Fruit fly (Drosophila melanogaster): Measurements from ENCODE around the gene CG4829.

Gene CG4829

DNA sequence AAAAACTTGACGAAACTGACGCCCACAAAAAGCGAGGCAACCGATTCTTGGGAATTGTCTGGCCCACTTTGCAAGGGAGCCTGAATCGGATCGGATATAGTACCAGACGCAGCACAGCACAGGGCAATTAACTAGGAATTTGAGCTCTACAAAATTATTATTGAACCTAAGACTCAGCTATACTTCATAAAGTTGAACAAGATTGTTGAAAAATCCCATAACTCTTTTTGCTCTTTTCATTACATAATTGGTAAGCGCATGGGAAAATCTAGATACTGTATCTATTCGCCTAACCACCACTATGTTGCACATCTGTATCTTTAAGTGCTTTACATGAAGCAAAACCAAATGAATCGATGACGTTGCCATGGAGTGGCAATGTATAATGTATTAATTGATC, 21.6 kb downstream of the CG4829 start (continued):
- TF ChIP-seq CG13424 (tag; optimal IDR thresholded peaks at IDR 0.05) (peak; percentile 82), CG9932 (GFP tag; IDR thresholded peaks at IDR 0.05) (peak; percentile 31; the same call in 1 of the 2 replicates), Poxn (GFP tag; IDR thresholded peaks at IDR 0.05) (no peak), lmd (GFP tag; IDR thresholded peaks at IDR 0.05) (peak; percentile 82), CG17912 (GFP tag; optimal IDR thresholded peaks at IDR 0.05) (peak; percentile 40), jumu (GFP tag; optimal IDR thresholded peaks at IDR 0.05) (peak; percentile 56), Hmr (GFP tag; optimal IDR thresholded peaks at IDR 0.05) (peak; percentile 42), p53 (GFP tag; optimal IDR thresholded peaks at IDR 0.05) (no peak), rib (GFP tag; IDR thresholded peaks at IDR 0.05) (no peak), CG3281 (GFP tag; optimal IDR thresholded peaks at IDR 0.05) (peak; percentile 6), Lpt (GFP tag; optimal IDR thresholded peaks at IDR 0.05) (no peak), CG34376 (GFP tag; optimal IDR thresholded peaks at IDR 0.05) (no peak), CG11560 (tag; IDR thresholded peaks at IDR 0.05) (no peak), CG32772 (GFP tag; IDR thresholded peaks at IDR 0.05) (peak; percentile 71), CG43689 (GFP tag; IDR thresholded peaks at IDR 0.05) (peak; percentile 47; the same call in 1 of the 2 replicates), lola (GFP tag; optimal IDR thresholded peaks at IDR 0.05) (peak in 1 of 3 experiments; percentile 65), zfh2 (GFP tag; optimal IDR thresholded peaks at IDR 0.05) (no peak), Max (GFP tag; optimal IDR thresholded peaks at IDR 0.05) (peak; percentile 27), CG11247 (GFP tag; IDR thresholded peaks at IDR 0.05) (peak; percentile 75), bcd (GFP tag; optimal IDR thresholded peaks at IDR 0.05) (peak; percentile 71), CG11085 (GFP tag; IDR thresholded peaks at IDR 0.05) (peak; percentile 52; the same call in 1 of the 2 replicates), CoRest (tag; optimal IDR thresholded peaks at IDR 0.05) (peak; percentile 75), zen2 (GFP tag; IDR thresholded peaks at IDR 0.05; ENCODE audit: partially characterized antibody) (no peak), GATAe (GFP tag; conservative IDR thresholded peaks at IDR 0.05) (no peak), Deaf1 (tag; optimal IDR thresholded peaks at IDR 0.05) (peak; percentile 28), cg (GFP tag; optimal IDR thresholded peaks at IDR 0.05) (no peak), nerfin-2 (GFP tag; IDR thresholded peaks at IDR 0.05; ENCODE audit: partially characterized antibody) (no peak), jigr1 (GFP tag; IDR thresholded peaks at IDR 0.05) (peak; percentile 55; the same call in 1 of the 3 replicates), CG31441 (GFP tag; IDR thresholded peaks at IDR 0.05) (peak; percentile 87), fd102C (GFP tag; optimal IDR thresholded peaks at IDR 0.05) (no peak), CG1024 (GFP tag; IDR thresholded peaks at IDR 0.05) (peak; percentile 61), HHEX (GFP tag; optimal IDR thresholded peaks at IDR 0.05) (peak; percentile 64), ssp (GFP tag; IDR thresholded peaks at IDR 0.05) (no peak), amos (GFP tag; IDR thresholded peaks at IDR 0.05; ENCODE audit: partially characterized antibody) (no peak), tx (GFP tag; optimal IDR thresholded peaks at IDR 0.05) (peak; percentile 55), CG15479 (GFP tag; optimal IDR thresholded peaks at IDR 0.05) (no peak), pnt (GFP tag; optimal IDR thresholded peaks at IDR 0.05) (peak; percentile 71), oc (tag; optimal IDR thresholded peaks at IDR 0.05) (peak; percentile 83), MBD-R2 (GFP tag; IDR thresholded peaks at IDR 0.05) (no peak), CG15269 (tag; optimal IDR thresholded peaks at IDR 0.05) (peak; percentile 79), CG4820 (GFP tag; optimal IDR thresholded peaks at IDR 0.05) (peak; percentile 75), D19A (tag; optimal IDR thresholded peaks at IDR 0.05) (peak; percentile 70), CG13775 (GFP tag; optimal IDR thresholded peaks at IDR 0.05) (peak; percentile 18), Jarid2 (GFP tag; optimal IDR thresholded peaks at IDR 0.05) (peak; percentile 27), Atf3 (GFP tag; optimal IDR thresholded peaks at IDR 0.05) (peak; percentile 62), CG6272 (GFP tag; IDR thresholded peaks at IDR 0.05) (no peak), H2.0 (GFP tag; IDR thresholded peaks at IDR 0.05) (peak; percentile 62), Six4 (GFP tag; optimal IDR thresholded peaks at IDR 0.05) (peak; percentile 57), ham (GFP tag; IDR thresholded peaks at IDR 0.05) (no peak), CG10565 (GFP tag; optimal IDR thresholded peaks at IDR 0.05) (no peak), CG17802 (tag; optimal IDR thresholded peaks at IDR 0.05) (peak; percentile 39)

All from whole organism, embryonic.